Worm (Caenorhabditis elegans) whole organism, L4 larva: ENCODE measurements around the gene myrf-1.

Source experiments
- D1046.2 ChIP-seq: fragments of 200-800 bp; sonication (Bioruptor generic); IDR thresholded peaks from 2 replicates; pipeline ENCODE4 v1.3.6; 2022; ENCODE audit warnings: missing genetic modification characterization, missing compliant biosample characterization
- Y105C5A.15 ChIP-seq: fragments of 200-800 bp; sonication (Bioruptor generic); IDR thresholded peaks from 2 replicates; pipeline ENCODE4 v1.3.6; 2022; ENCODE audit warnings: missing genetic modification characterization, missing compliant biosample characterization
- aha-1 ChIP-seq: fragments of 150-350 bp; peaks from one replicate; lab custom pipeline; 2014; ENCODE audit warnings: missing biosample characterization, missing genetic modification characterization
- arid-1 ChIP-seq: fragments of 200-800 bp; sonication (Bioruptor generic); conservative IDR thresholded peaks from 2 replicates; pipeline ENCODE4 v1.3.6; 2022; ENCODE audit warnings: missing genetic modification reagents, missing genetic modification characterization, missing compliant biosample characterization
- attf-4 ChIP-seq: sonication (generic microtip); optimal IDR thresholded peaks from 3 replicates; lab custom pipeline; 2017; ENCODE audit warnings: missing biosample characterization, missing genetic modification characterization
- ceh-20 ChIP-seq: fragments of 200-800 bp; sonication (Bioruptor generic); IDR thresholded peaks from 2 replicates; pipeline ENCODE4 v1.3.6; 2022; ENCODE audit warnings: missing genetic modification reagents, missing genetic modification characterization, missing compliant biosample characterization
- ceh-44 ChIP-seq: fragments of 200-800 bp; sonication (Bioruptor generic); IDR thresholded peaks from 2 replicates; pipeline ENCODE4 v1.3.6; 2022; ENCODE audit warnings: missing genetic modification reagents, missing genetic modification characterization, missing compliant biosample characterization
- ceh-62 ChIP-seq: sonication (generic microtip); optimal IDR thresholded peaks from 2 replicates; lab custom pipeline; 2017; ENCODE audit warnings: missing biosample characterization, missing genetic modification characterization
- ces-1 ChIP-seq: fragments of 150-350 bp; sonication (generic microtip); optimal IDR thresholded peaks from 4 replicates; lab custom pipeline; 2014; ENCODE audit warnings: missing biosample characterization, missing genetic modification reagents, missing genetic modification characterization
- ctbp-1 ChIP-seq: fragments of 200-800 bp; sonication (Bioruptor generic); IDR thresholded peaks from 2 replicates; pipeline ENCODE4 v1.3.6; 2022; ENCODE audit warnings: missing genetic modification reagents, missing genetic modification characterization, missing compliant biosample characterization
- daf-16 ChIP-seq, 3 experiments: sonication (generic microtip); optimal IDR thresholded peaks; 2 replicates each; lab custom pipeline; 2016 to 2017; ENCODE audit warnings: missing genetic modification characterization in 3 of 3, missing genetic modification reagents in 3 of 3, mild to moderate bottlenecking in 2 of 3, missing compliant biosample characterization in 2 of 3, missing biosample characterization in 1 of 3, moderate library complexity in 1 of 3
- daf-19 ChIP-seq: fragments of 200-800 bp; sonication (Bioruptor generic); conservative IDR thresholded peaks from 2 replicates; pipeline ENCODE4 v1.3.6; 2022; ENCODE audit warnings: missing genetic modification characterization, missing compliant biosample characterization
- dmd-6 ChIP-seq: fragments of 200-800 bp; sonication (Bioruptor generic); IDR thresholded peaks from 2 replicates; pipeline ENCODE4 v1.3.6; 2022; ENCODE audit warnings: missing genetic modification reagents, missing genetic modification characterization, missing compliant biosample characterization
- dve-1 ChIP-seq: sonication (generic microtip); optimal IDR thresholded peaks from 2 replicates; lab custom pipeline; 2017; ENCODE audit warnings: antibody characterized with exemption, mild to moderate bottlenecking, missing genetic modification characterization, missing compliant biosample characterization; ENCODE audit not compliant: insufficient read depth
- egl-43 ChIP-seq: fragments of 200-800 bp; sonication (Bioruptor generic); IDR thresholded peaks from 2 replicates; pipeline ENCODE4 v1.3.6; 2022; ENCODE audit warnings: missing genetic modification reagents, missing genetic modification characterization, missing compliant biosample characterization
- hif-1 ChIP-seq, 2 experiments: sonication (generic microtip); optimal IDR thresholded peaks; 2 replicates each; lab custom pipeline; 2016 to 2017; ENCODE audit warnings: missing compliant biosample characterization in 2 of 2, missing genetic modification characterization in 2 of 2, missing genetic modification reagents in 2 of 2, missing genotype in 2 of 2, mild to moderate bottlenecking in 1 of 2
- hlh-11 ChIP-seq: fragments of 200-800 bp; sonication (Bioruptor generic); optimal IDR thresholded peaks from 2 replicates; lab custom pipeline; 2018; ENCODE audit warnings: mild to moderate bottlenecking, missing genetic modification characterization, missing compliant biosample characterization
- jun-1 ChIP-seq: fragments of 150-350 bp; optimal IDR thresholded peaks from 2 replicates; lab custom pipeline; 2014; ENCODE audit warnings: missing biosample characterization, missing genetic modification reagents, missing genetic modification characterization
- lim-7 ChIP-seq: fragments of 200-800 bp; sonication (Bioruptor generic); IDR thresholded peaks from 2 replicates; pipeline ENCODE4 v1.3.6; 2022; ENCODE audit warnings: missing genetic modification characterization, missing compliant biosample characterization
- lin-13 ChIP-seq: fragments of 150-350 bp; optimal IDR thresholded peaks from 2 replicates; lab custom pipeline; 2014; ENCODE audit warnings: missing biosample characterization, missing genetic modification reagents, missing genetic modification characterization
- lin-15B ChIP-seq: fragments of 150-350 bp; sonication (generic microtip); optimal IDR thresholded peaks from 3 replicates; lab custom pipeline; 2014; ENCODE audit warnings: missing biosample characterization, missing genetic modification characterization
- lin-39 ChIP-seq: fragments of 150-350 bp; optimal IDR thresholded peaks from 2 replicates; lab custom pipeline; 2014; ENCODE audit warnings: missing biosample characterization, missing genetic modification reagents, missing genetic modification characterization
- mxl-2 ChIP-seq: fragments of 200-800 bp; sonication (Bioruptor generic); conservative IDR thresholded peaks from 2 replicates; pipeline ENCODE4 v1.3.6; 2022; ENCODE audit warnings: missing genetic modification reagents, missing genetic modification characterization, missing compliant biosample characterization
- mxl-3 ChIP-seq: fragments of 200-800 bp; sonication (Bioruptor generic); optimal IDR thresholded peaks from 2 replicates; lab custom pipeline; 2018; ENCODE audit warnings: mild to moderate bottlenecking, missing genetic modification characterization, missing compliant biosample characterization
- nhr-11 ChIP-seq: fragments of 150-350 bp; optimal IDR thresholded peaks from 2 replicates; lab custom pipeline; 2014; ENCODE audit warnings: missing biosample characterization, missing genetic modification characterization
- nhr-111 ChIP-seq: fragments of 200-800 bp; sonication (Bioruptor generic); optimal IDR thresholded peaks from 2 replicates; lab custom pipeline; 2018; ENCODE audit warnings: mild to moderate bottlenecking, missing genetic modification characterization, missing compliant biosample characterization
- nhr-28 ChIP-seq: fragments of 150-350 bp; optimal IDR thresholded peaks from 2 replicates; lab custom pipeline; 2014; ENCODE audit warnings: missing biosample characterization, missing genetic modification characterization
- nhr-41 ChIP-seq: fragments of 200-800 bp; sonication (Bioruptor generic); IDR thresholded peaks from 2 replicates; pipeline ENCODE4 v1.3.6; 2022; ENCODE audit warnings: missing genetic modification reagents, missing genetic modification characterization, missing compliant biosample characterization
- nhr-6 ChIP-seq: fragments of 150-350 bp; optimal IDR thresholded peaks from 2 replicates; lab custom pipeline; 2014; ENCODE audit warnings: missing biosample characterization, missing genetic modification characterization
- pha-4 ChIP-seq, 2 experiments: fragments of 150-350 bp in 1 of 2; fragments of 200-800 bp in 1 of 2; sonication (Bioruptor generic) in 1 of 2; IDR thresholded peaks in 1 of 2; optimal IDR thresholded peaks in 1 of 2; 2 replicates each; pipeline versions ENCODE4 v1.3.6 to Lab custom; 2014 to 2022; ENCODE audit warnings: missing genetic modification characterization in 2 of 2, missing genetic modification reagents in 2 of 2, missing biosample characterization in 1 of 2, missing compliant biosample characterization in 1 of 2
- php-3 ChIP-seq: fragments of 200-800 bp; sonication (Bioruptor generic); IDR thresholded peaks from 2 replicates; pipeline ENCODE4 v1.3.6; 2022; ENCODE audit warnings: missing genetic modification reagents, missing genetic modification characterization, missing compliant biosample characterization
- pqm-1 ChIP-seq: sonication (generic microtip); optimal IDR thresholded peaks from 2 replicates; lab custom pipeline; 2017; ENCODE audit warnings: missing biosample characterization, missing genetic modification characterization
- rbr-2 ChIP-seq: sonication (generic microtip); optimal IDR thresholded peaks from 2 replicates; lab custom pipeline; 2016; ENCODE audit warnings: missing genotype, missing genetic modification characterization, missing compliant biosample characterization
- saeg-2 ChIP-seq: fragments of 200-800 bp; sonication (Bioruptor generic); IDR thresholded peaks from 2 replicates; pipeline ENCODE4 v1.3.6; 2022; ENCODE audit warnings: missing genetic modification reagents, missing genetic modification characterization, missing compliant biosample characterization
- sdz-12 ChIP-seq: fragments of 200-800 bp; sonication (Bioruptor generic); optimal IDR thresholded peaks from 2 replicates; lab custom pipeline; 2018; ENCODE audit warnings: mild to moderate bottlenecking, missing genetic modification characterization, missing compliant biosample characterization
- snpc-4 ChIP-seq: fragments of 150-350 bp; optimal IDR thresholded peaks from 2 replicates; lab custom pipeline; 2014; ENCODE audit warnings: missing biosample characterization, missing genetic modification characterization
- spr-1 ChIP-seq: sonication (generic microtip); optimal IDR thresholded peaks from 2 replicates; lab custom pipeline; 2016; ENCODE audit warnings: mild to moderate bottlenecking, missing genetic modification characterization, missing compliant biosample characterization
- spr-3 ChIP-seq: fragments of 200-800 bp; sonication (Bioruptor generic); optimal IDR thresholded peaks from 2 replicates; lab custom pipeline; 2018; ENCODE audit warnings: mild to moderate bottlenecking, missing genetic modification characterization, missing compliant biosample characterization
- unc-39 ChIP-seq: sonication (generic microtip); optimal IDR thresholded peaks from 2 replicates; lab custom pipeline; 2017; ENCODE audit warnings: missing biosample characterization, missing genetic modification characterization
- unc-62 ChIP-seq, 3 experiments: fragments of 150-350 bp in 1 of 3; sonication (generic microtip); optimal IDR thresholded peaks in 2 of 3; peaks in 1 of 3; 1 replicate in 1 of 3; 2 replicates in 2 of 3; lab custom pipeline; 2014 to 2017; ENCODE audit warnings: missing biosample characterization in 3 of 3, missing genetic modification characterization in 3 of 3, missing genetic modification reagents in 3 of 3, missing genotype in 1 of 3
- zfp-3 ChIP-seq: fragments of 200-800 bp; sonication (Bioruptor generic); conservative IDR thresholded peaks from 2 replicates; pipeline ENCODE4 v1.3.6; 2022; ENCODE audit warnings: missing genetic modification reagents, missing genetic modification characterization, missing compliant biosample characterization
- zip-11 ChIP-seq: fragments of 200-800 bp; sonication (Bioruptor generic); IDR thresholded peaks from 2 replicates; pipeline ENCODE4 v1.3.6; 2022; ENCODE audit warnings: missing genetic modification characterization, missing compliant biosample characterization
- ztf-7 ChIP-seq: fragments of 150-350 bp; optimal IDR thresholded peaks from 2 replicates; lab custom pipeline; 2014; ENCODE audit warnings: missing biosample characterization, missing genetic modification characterization

myrf-1 gene

DNA sequence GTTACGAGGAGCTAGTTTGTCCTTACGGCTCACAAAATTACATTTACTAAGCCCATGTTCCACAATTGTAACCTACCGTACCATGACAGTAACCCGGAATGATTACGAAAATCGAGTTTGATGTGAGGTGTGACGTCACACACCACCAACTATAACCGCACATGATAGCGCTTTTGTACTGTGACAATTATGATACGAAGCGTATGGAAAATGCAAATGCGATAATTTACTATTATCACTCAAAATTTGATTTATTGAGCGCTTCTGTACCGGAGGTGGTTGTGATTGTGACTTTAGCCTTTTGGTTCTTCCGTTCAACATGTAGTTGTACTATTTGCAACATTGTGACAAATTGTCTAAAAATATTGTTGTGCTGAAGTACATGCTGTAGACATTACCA lies 16.7 kb downstream of the myrf-1 start:
- TF ChIP-seq daf-19 (GFP tag; lab: Robert Waterston, UW) (no peak), hlh-11 (tag; lab: Kevin White, UChicago) (peak; percentile 44), jun-1 (no peak), php-3 (peak; percentile 71), pqm-1 (tag; lab: Kevin White, UChicago) (peak; percentile 91), unc-62 (GFP tag; optimal IDR thresholded peaks at IDR 0.05 in 1 of 2; lab: Kevin White, UChicago) (peak in 1 of 2 experiments; percentile 66), unc-62 (tag; optimal IDR thresholded peaks at IDR 0.05; lab: Kevin White, UChicago) (no peak), snpc-4 (tag; lab: Kevin White, UChicago) (no peak), ctbp-1 (GFP tag; lab: Robert Waterston, UW) (no peak), dmd-6 (GFP tag; lab: Robert Waterston, UW) (peak; percentile 61), zfp-3 (GFP tag; lab: Robert Waterston, UW) (no peak), daf-16 (GFP tag; optimal IDR thresholded peaks at IDR 0.05; lab: Kevin White, UChicago) (no peak), daf-16 (tag; optimal IDR thresholded peaks at IDR 0.05; lab: Kevin White, UChicago) (no peak), ceh-62 (tag; lab: Kevin White, UChicago) (no peak), nhr-28 (tag; lab: Kevin White, UChicago) (peak; percentile 76), spr-1 (tag; lab: Kevin White, UChicago) (no peak), attf-4 (tag; lab: Kevin White, UChicago) (no peak), lin-15B (no peak), nhr-6 (tag; lab: Kevin White, UChicago) (no peak), saeg-2 (GFP tag; lab: Robert Waterston, UW) (no peak), aha-1 (tag; lab: Kevin White, UChicago) (peak; percentile 65), sdz-12 (GFP tag; lab: Kevin White, UChicago) (no peak), dve-1 (tag; lab: Kevin White, UChicago) (no peak)
- TF ChIP-seq, all 104 proteins: peak for 7

DNA sequence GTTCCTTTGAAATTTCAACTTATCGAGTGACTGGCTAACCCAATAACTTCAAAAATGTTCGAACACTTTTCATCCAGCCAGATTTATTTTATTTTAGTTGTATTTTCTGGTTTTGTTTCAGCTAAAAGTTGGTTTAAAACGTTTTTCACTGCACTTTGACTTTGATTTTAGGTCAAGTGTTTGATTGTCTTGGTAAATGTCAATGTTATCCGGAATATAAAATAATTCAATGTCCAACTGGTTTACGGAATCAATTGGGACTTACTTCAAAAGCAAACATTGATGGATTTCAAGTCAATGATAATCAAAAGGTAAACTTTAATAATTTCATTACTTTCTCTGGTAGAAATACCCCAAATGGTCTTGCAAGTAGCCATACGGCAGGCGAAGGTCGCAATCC lies 18.5 kb downstream of the myrf-1 start:
- TF ChIP-seq nhr-28 (tag; lab: Kevin White, UChicago) (no peak), unc-62 (GFP tag; optimal IDR thresholded peaks at IDR 0.05 in 1 of 2; lab: Kevin White, UChicago) (peak in 1 of 2 experiments; percentile 91), unc-62 (tag; optimal IDR thresholded peaks at IDR 0.05; lab: Kevin White, UChicago) (no peak)
- TF ChIP-seq, all 104 proteins: peak for 1

DNA sequence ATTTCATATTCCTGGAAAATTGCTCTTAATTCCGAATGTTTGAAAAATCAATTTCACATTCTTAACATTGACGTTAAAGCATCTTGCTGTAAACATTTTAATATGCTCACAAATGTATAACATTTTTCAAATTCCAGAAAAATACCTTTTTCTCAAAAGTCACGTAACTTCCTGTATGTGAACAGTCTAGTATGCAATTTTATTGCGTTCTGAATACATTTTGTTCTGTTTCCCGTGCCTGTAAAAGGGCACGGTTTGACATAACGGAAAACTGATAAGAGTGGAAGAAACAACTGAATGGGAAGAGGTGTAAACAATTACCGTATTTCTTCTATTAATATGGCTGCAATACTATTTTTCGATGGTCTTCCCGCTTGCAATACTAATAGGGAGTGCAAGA lies 19.4 kb downstream of the myrf-1 start:
- no peak for TF ChIP-seq daf-16 (GFP tag; optimal IDR thresholded peaks at IDR 0.05; lab: Kevin White, UChicago)
- peak; percentile 81 for TF ChIP-seq daf-16 (tag; optimal IDR thresholded peaks at IDR 0.05; lab: Kevin White, UChicago)
- no peak for TF ChIP-seq zip-11 (GFP tag; lab: Robert Waterston, UW)
- peak in 1 of 2 experiments; percentile 84 for TF ChIP-seq hif-1 (tag; optimal IDR thresholded peaks at IDR 0.05; lab: Kevin White, UChicago)
- no peak for TF ChIP-seq mxl-2
- peak in 1 of 2 experiments; percentile 27 for TF ChIP-seq unc-62 (GFP tag; optimal IDR thresholded peaks at IDR 0.05 in 1 of 2; lab: Kevin White, UChicago)
- no peak for TF ChIP-seq unc-62 (tag; optimal IDR thresholded peaks at IDR 0.05; lab: Kevin White, UChicago)
- TF ChIP-seq dmd-6 (GFP tag; lab: Robert Waterston, UW), result peak; percentile 50; the same call in 1 of the 2 replicates
- TF ChIP-seq pqm-1 (tag; lab: Kevin White, UChicago), result peak; percentile 84
- no peak for TF ChIP-seq unc-39
- TF ChIP-seq nhr-11, result no peak
- no peak for TF ChIP-seq lin-39
- no peak for TF ChIP-seq lin-13 (GFP tag; lab: Kevin White, UChicago)
- no peak for TF ChIP-seq arid-1 (GFP tag; lab: Robert Waterston, UW)
- TF ChIP-seq aha-1 (tag; lab: Kevin White, UChicago), result peak; percentile 77
- TF ChIP-seq pha-4 (GFP tag; IDR thresholded peaks at IDR 0.05; lab: Robert Waterston, UW), result no peak
- TF ChIP-seq pha-4 (tag; optimal IDR thresholded peaks at IDR 0.05; lab: Kevin White, UChicago), result no peak
- no peak for TF ChIP-seq ces-1 (GFP tag; lab: Kevin White, UChicago)
- TF ChIP-seq nhr-41, result no peak
- TF ChIP-seq nhr-28 (tag; lab: Kevin White, UChicago), result peak; percentile 61
- TF ChIP-seq lim-7 (GFP tag; lab: Robert Waterston, UW), result no peak
- TF ChIP-seq Y105C5A.15 (GFP tag; lab: Robert Waterston, UW), result no peak
- TF ChIP-seq rbr-2 (tag; lab: Kevin White, UChicago), result no peak
- no peak for TF ChIP-seq nhr-6 (tag; lab: Kevin White, UChicago)
- TF ChIP-seq D1046.2 (GFP tag; lab: Robert Waterston, UW), result no peak
- no peak for TF ChIP-seq mxl-3 (GFP tag; lab: Kevin White, UChicago)
- no peak for TF ChIP-seq ceh-44 (GFP tag; lab: Robert Waterston, UW)
- TF ChIP-seq daf-19 (GFP tag; lab: Robert Waterston, UW), result no peak
- TF ChIP-seq egl-43 (GFP tag; lab: Robert Waterston, UW), result no peak
- TF ChIP-seq dve-1 (tag; lab: Kevin White, UChicago), result peak; percentile 13
- peak; percentile 2 for TF ChIP-seq hlh-11 (tag; lab: Kevin White, UChicago)
- TF ChIP-seq php-3, result 0 out of 2 replicates have a peak, but pooled peaks have one; percentile 40
- no peak for TF ChIP-seq nhr-111 (GFP tag; lab: Kevin White, UChicago)
- TF ChIP-seq ztf-7 (tag; lab: Kevin White, UChicago), result no peak
- no peak for TF ChIP-seq ceh-20 (GFP tag; lab: Robert Waterston, UW)
- TF ChIP-seq spr-3, result no peak
